Fruit fly (Drosophila melanogaster) whole organism, embryonic: ENCODE measurements around the gene Mgat4a.

Source experiments
- Asciz ChIP-seq: fragments of 200-800 bp; sonication (Bioruptor generic); optimal IDR thresholded peaks from 2 replicates; lab custom pipeline; 2017; ENCODE audit warnings: missing biosample characterization, mild to moderate bottlenecking, missing genetic modification characterization, missing genetic modification reagents
- Atf6 ChIP-seq: fragments of 200-800 bp; sonication (Bioruptor generic); IDR thresholded peaks from 2 replicates; pipeline ENCODE4 v1.3.6; 2022; ENCODE audit warnings: missing biosample characterization, missing genetic modification characterization
- Blimp-1 ChIP-seq: fragments of 200-800 bp; sonication (Bioruptor generic); optimal IDR thresholded peaks from 3 replicates; lab custom pipeline; 2018; ENCODE audit warnings: missing biosample characterization, missing genetic modification characterization, mild to moderate bottlenecking, moderate library complexity, missing genetic modification reagents
- CG10147 ChIP-seq: fragments of 200-800 bp; sonication (Bioruptor generic); optimal IDR thresholded peaks from 2 replicates; lab custom pipeline; 2019; ENCODE audit warnings: missing biosample characterization, mild to moderate bottlenecking, missing genetic modification characterization, moderate library complexity
- CG12155 ChIP-seq: fragments of 200-800 bp; sonication (Bioruptor generic); optimal IDR thresholded peaks from 3 replicates; lab custom pipeline; 2016; ENCODE audit warnings: missing biosample characterization, missing genetic modification characterization
- CG12744 ChIP-seq: fragments of 200-800 bp; sonication (Bioruptor generic); optimal IDR thresholded peaks from 2 replicates; lab custom pipeline; 2016; ENCODE audit warnings: missing biosample characterization, missing genetic modification characterization
- CG12942 ChIP-seq: fragments of 200-800 bp; sonication (Bioruptor generic); optimal IDR thresholded peaks from 3 replicates; lab custom pipeline; 2016; ENCODE audit warnings: missing biosample characterization, missing genetic modification characterization
- CG14710 ChIP-seq: fragments of 200-800 bp; sonication (Bioruptor generic); optimal IDR thresholded peaks from 3 replicates; lab custom pipeline; 2019; ENCODE audit warnings: missing biosample characterization, mild to moderate bottlenecking, missing genetic modification characterization, moderate library complexity
- CG14860 ChIP-seq: fragments of 200-800 bp; sonication (Bioruptor generic); IDR thresholded peaks from 3 replicates; pipeline ENCODE4 v1.3.6; 2022; ENCODE audit warnings: missing biosample characterization, missing genetic modification characterization; ENCODE audit not compliant: partially characterized antibody
- CG1529 ChIP-seq: fragments of 200-800 bp; sonication (Bioruptor generic); optimal IDR thresholded peaks from 3 replicates; lab custom pipeline; 2018; ENCODE audit warnings: missing biosample characterization, missing genetic modification characterization
- CG15601 ChIP-seq: fragments of 200-800 bp; sonication (Bioruptor generic); optimal IDR thresholded peaks from 3 replicates; lab custom pipeline; 2019; ENCODE audit warnings: missing biosample characterization, mild to moderate bottlenecking, missing genetic modification characterization, moderate library complexity
- CG17328 ChIP-seq: fragments of 200-800 bp; sonication (Bioruptor generic); IDR thresholded peaks from 2 replicates; pipeline ENCODE4 v1.3.6; 2022; ENCODE audit warnings: missing biosample characterization, missing genetic modification characterization
- CG1792 ChIP-seq: fragments of 200-800 bp; sonication (Bioruptor generic); optimal IDR thresholded peaks from 2 replicates; lab custom pipeline; 2016; ENCODE audit warnings: missing biosample characterization, missing genetic modification characterization
- CG18476 ChIP-seq: fragments of 200-800 bp; sonication (Bioruptor generic); optimal IDR thresholded peaks from 2 replicates; lab custom pipeline; 2016; ENCODE audit warnings: missing biosample characterization, mild to moderate bottlenecking, missing genetic modification characterization
- CG2199 ChIP-seq: fragments of 200-800 bp; sonication (Bioruptor generic); IDR thresholded peaks from 3 replicates; pipeline ENCODE4 v1.3.6; 2022; ENCODE audit warnings: missing biosample characterization, missing genetic modification characterization
- CG3281 ChIP-seq: fragments of 200-800 bp; sonication (Bioruptor generic); optimal IDR thresholded peaks from 3 replicates; lab custom pipeline; 2017; ENCODE audit warnings: missing biosample characterization, mild to moderate bottlenecking, missing genetic modification characterization
- CG34422 ChIP-seq: fragments of 200-800 bp; sonication (Bioruptor generic); IDR thresholded peaks from 3 replicates; pipeline ENCODE4 v1.3.6; 2022; ENCODE audit warnings: missing biosample characterization, missing genetic modification characterization
- CG4360 ChIP-seq: fragments of 200-800 bp; sonication (Bioruptor generic); IDR thresholded peaks from 2 replicates; pipeline ENCODE4 v1.3.6; 2022; ENCODE audit warnings: missing biosample characterization, missing genetic modification characterization
- CG4707 ChIP-seq: fragments of 200-800 bp; sonication (Bioruptor generic); optimal IDR thresholded peaks from 2 replicates; lab custom pipeline; 2018; ENCODE audit warnings: missing biosample characterization, mild to moderate bottlenecking, missing genetic modification characterization, moderate library complexity
- CG4730 ChIP-seq: fragments of 200-800 bp; sonication (Bioruptor generic); IDR thresholded peaks from 2 replicates; pipeline ENCODE4 v1.3.6; 2022; ENCODE audit warnings: missing biosample characterization, missing genetic modification characterization
- CG6272 ChIP-seq: fragments of 200-800 bp; sonication (Bioruptor generic); IDR thresholded peaks from 2 replicates; pipeline ENCODE4 v1.3.6; 2022; ENCODE audit warnings: missing biosample characterization, missing genetic modification characterization
- Dfd ChIP-seq, 2 experiments: fragments of >200 bp; optimal IDR thresholded peaks; 2 replicates each; lab custom pipeline; 2017; ENCODE audit warnings: missing biosample characterization in 2 of 2, missing genetic modification characterization in 2 of 2
- HLH54F ChIP-seq: fragments of 200-800 bp; sonication (Bioruptor generic); optimal IDR thresholded peaks from 3 replicates; lab custom pipeline; 2016; ENCODE audit warnings: missing biosample characterization, missing genetic modification characterization
- Hr78 ChIP-seq, 2 experiments: fragments of 200-800 bp in 1 of 2; fragments of >200 bp in 1 of 2; sonication (Bioruptor generic) in 1 of 2; optimal IDR thresholded peaks; 2 replicates each; lab custom pipeline; 2017 to 2019; ENCODE audit warnings: missing biosample characterization in 2 of 2, missing genetic modification characterization in 2 of 2, mild to moderate bottlenecking in 1 of 2, moderate library complexity in 1 of 2
- Mad ChIP-seq: fragments of 200-800 bp; sonication (Bioruptor generic); optimal IDR thresholded peaks from 2 replicates; lab custom pipeline; 2016; ENCODE audit warnings: missing biosample characterization, missing genetic modification characterization
- Mes4 ChIP-seq: fragments of 200-800 bp; sonication (Bioruptor generic); optimal IDR thresholded peaks from 2 replicates; lab custom pipeline; 2016; ENCODE audit warnings: missing biosample characterization, missing genetic modification characterization
- Nf-YB ChIP-seq: fragments of 200-800 bp; sonication (Bioruptor generic); optimal IDR thresholded peaks from 3 replicates; lab custom pipeline; 2019; ENCODE audit warnings: missing biosample characterization, mild to moderate bottlenecking, missing genetic modification characterization, moderate library complexity
- Nf-YC ChIP-seq: fragments of 200-800 bp; optimal IDR thresholded peaks from 3 replicates; lab custom pipeline; 2019; ENCODE audit warnings: missing biosample characterization, mild to moderate bottlenecking, missing genetic modification characterization, moderate library complexity
- Oaz ChIP-seq: fragments of 200-800 bp; sonication (Bioruptor generic); IDR thresholded peaks from 2 replicates; pipeline ENCODE4 v1.3.6; 2022; ENCODE audit warnings: missing biosample characterization, missing genetic modification characterization
- Stat92E ChIP-seq, 3 experiments: fragments of >200 bp in 2 of 3; fragments of 200-800 bp in 1 of 3; sonication (Bioruptor generic) in 1 of 3; optimal IDR thresholded peaks; 2 replicates each; lab custom pipeline; 2017 to 2019; ENCODE audit warnings: missing biosample characterization in 3 of 3, missing genetic modification characterization in 3 of 3, mild to moderate bottlenecking in 1 of 3, moderate library complexity in 1 of 3
- bab2 ChIP-seq: fragments of 200-800 bp; sonication (Bioruptor generic); optimal IDR thresholded peaks from 2 replicates; lab custom pipeline; 2016; ENCODE audit warnings: missing biosample characterization, missing genetic modification characterization
- chm ChIP-seq: fragments of 200-800 bp; sonication (Bioruptor generic); IDR thresholded peaks from 2 replicates; pipeline ENCODE4 v1.3.6; 2022; ENCODE audit warnings: missing biosample characterization, missing genetic modification characterization
- da ChIP-seq: fragments of 200-800 bp; sonication (Bioruptor generic); optimal IDR thresholded peaks from 2 replicates; lab custom pipeline; 2016; ENCODE audit warnings: missing biosample characterization, missing genetic modification characterization
- dati ChIP-seq: fragments of 200-800 bp; sonication (Bioruptor generic); IDR thresholded peaks from 2 replicates; pipeline ENCODE4 v1.3.6; 2022; ENCODE audit warnings: missing biosample characterization, missing genetic modification characterization
- disco-r ChIP-seq: fragments of 200-800 bp; sonication (Bioruptor generic); optimal IDR thresholded peaks from 2 replicates; lab custom pipeline; 2016; ENCODE audit warnings: missing biosample characterization, missing genetic modification characterization
- fd102C ChIP-seq: fragments of 200-800 bp; sonication (Bioruptor generic); optimal IDR thresholded peaks from 2 replicates; lab custom pipeline; 2018; ENCODE audit warnings: missing biosample characterization, mild to moderate bottlenecking, missing genetic modification characterization, moderate library complexity
- gsb-n ChIP-seq: fragments of 200-800 bp; sonication (Bioruptor generic); optimal IDR thresholded peaks from 3 replicates; lab custom pipeline; 2018; ENCODE audit warnings: missing biosample characterization, mild to moderate bottlenecking, missing genetic modification characterization
- h ChIP-seq: fragments of >200 bp; optimal IDR thresholded peaks from 2 replicates; lab custom pipeline; 2017
- hb ChIP-seq: fragments of 200-800 bp; sonication (Bioruptor generic); IDR thresholded peaks from 3 replicates; pipeline ENCODE4 v1.3.6; 2022; ENCODE audit warnings: missing biosample characterization, missing genetic modification characterization; ENCODE audit not compliant: partially characterized antibody
- kah ChIP-seq: fragments of 200-800 bp; sonication (Bioruptor generic); optimal IDR thresholded peaks from 2 replicates; lab custom pipeline; 2018; ENCODE audit warnings: missing biosample characterization, mild to moderate bottlenecking, missing genetic modification characterization
- ken ChIP-seq: fragments of 200-800 bp; sonication (Bioruptor generic); IDR thresholded peaks from 3 replicates; pipeline ENCODE4 v1.3.6; 2022; ENCODE audit warnings: missing biosample characterization, missing genetic modification characterization
- knrl ChIP-seq: fragments of 200-800 bp; sonication (Bioruptor generic); IDR thresholded peaks from 3 replicates; pipeline ENCODE4 v1.3.6; 2022; ENCODE audit warnings: missing biosample characterization, missing genetic modification characterization; ENCODE audit not compliant: partially characterized antibody
- lov ChIP-seq, 2 experiments: fragments of 200-800 bp in 1 of 2; fragments of >200 bp in 1 of 2; sonication (Bioruptor generic) in 1 of 2; IDR thresholded peaks in 1 of 2; optimal IDR thresholded peaks in 1 of 2; 2 replicates in 1 of 2; 3 replicates in 1 of 2; pipeline versions ENCODE4 v1.3.6 to Lab custom; 2017 to 2022; ENCODE audit warnings: missing biosample characterization in 1 of 2, missing genetic modification characterization in 1 of 2
- otp ChIP-seq: fragments of 200-800 bp; sonication (Bioruptor generic); IDR thresholded peaks from 3 replicates; pipeline ENCODE4, ENCODE4 v1.3.6; 2022; ENCODE audit warnings: missing biosample characterization, missing genetic modification characterization
- pho ChIP-seq: fragments of 200-800 bp; sonication (Bioruptor generic); optimal IDR thresholded peaks from 2 replicates; lab custom pipeline; 2016; ENCODE audit warnings: missing biosample characterization, missing genetic modification characterization
- prd ChIP-seq, 3 experiments: fragments of >200 bp in 2 of 3; fragments of 200-800 bp in 1 of 3; sonication (Bioruptor generic) in 1 of 3; optimal IDR thresholded peaks in 2 of 3; IDR thresholded peaks in 1 of 3; 2 replicates in 2 of 3; 3 replicates in 1 of 3; pipeline versions ENCODE4 v1.3.6 to Lab custom; 2017 to 2022; ENCODE audit warnings: missing biosample characterization in 1 of 3, missing genetic modification characterization in 1 of 3
- salm ChIP-seq: fragments of 200-800 bp; sonication (Bioruptor generic); optimal IDR thresholded peaks from 2 replicates; lab custom pipeline; 2018; ENCODE audit warnings: missing biosample characterization, mild to moderate bottlenecking, missing genetic modification characterization
- shn ChIP-seq: fragments of 200-800 bp; sonication (Bioruptor generic); optimal IDR thresholded peaks from 3 replicates; lab custom pipeline; 2016; ENCODE audit warnings: missing biosample characterization, missing genetic modification characterization
- sima ChIP-seq: fragments of 200-800 bp; sonication (Bioruptor generic); optimal IDR thresholded peaks from 2 replicates; lab custom pipeline; 2016; ENCODE audit warnings: missing biosample characterization, missing genetic modification characterization
- yki ChIP-seq: fragments of >200 bp; optimal IDR thresholded peaks from 3 replicates; lab custom pipeline; 2018

Gene Mgat4a

dm6 chr3L:14780187-14780586 lies 18.4 kb downstream of the Mgat4a start (continued):
- TF ChIP-seq disco-r (GFP tag; lab: Kevin White, UChicago) (no peak), knrl (no peak), CG10147 (no peak), bab2 (peak; percentile 31), pho (GFP tag; lab: Kevin White, UChicago) (no peak), CG6272 (GFP tag; lab: Robert Waterston, UW) (no peak), salm (no peak), CG34422 (no peak), Atf6 (GFP tag; lab: Robert Waterston, UW) (peak; percentile 44; the same call in 1 of the 2 replicates), CG12942 (GFP tag; lab: Kevin White, UChicago) (peak; percentile 18), CG12155 (no peak), Hr78 (GFP tag; optimal IDR thresholded peaks at IDR 0.05; lab: Kevin White, UChicago) (no peak), chm (GFP tag; lab: Robert Waterston, UW) (peak; percentile 45; the same call in 1 of the 2 replicates), Nf-YC (tag; lab: Kevin White, UChicago) (no peak), Mad (GFP tag; lab: Kevin White, UChicago) (no peak), da (GFP tag; lab: Kevin White, UChicago) (no peak), prd (optimal IDR thresholded peaks at IDR 0.05; lab: Kevin White, UChicago) (no peak), prd (GFP tag; IDR thresholded peaks at IDR 0.05; lab: Robert Waterston, UW) (no peak), fd102C (GFP tag; lab: Kevin White, UChicago) (no peak), Blimp-1 (peak; percentile 20), CG18476 (GFP tag; lab: Kevin White, UChicago) (peak; percentile 45), CG15601 (tag; lab: Kevin White, UChicago) (peak; percentile 66), CG17328 (0 out of 2 replicates have a peak, but pooled peaks have one; percentile 21), gsb-n (tag; lab: Kevin White, UChicago) (peak; percentile 24), kah (peak; percentile 39), Oaz (GFP tag; lab: Robert Waterston, UW) (no peak), Asciz (GFP tag; lab: Kevin White, UChicago) (peak; percentile 29), CG1792 (GFP tag; lab: Kevin White, UChicago) (no peak), CG2199 (no peak), ken (no peak), CG4707 (GFP tag; lab: Kevin White, UChicago) (peak; percentile 42), Nf-YB (GFP tag; lab: Kevin White, UChicago) (no peak), CG14860 (no peak), CG14710 (tag; lab: Kevin White, UChicago) (peak; percentile 26), HLH54F (GFP tag; lab: Kevin White, UChicago) (no peak), CG4730 (no peak), Dfd (GFP tag; optimal IDR thresholded peaks at IDR 0.05; lab: Kevin White, UChicago) (no peak), yki (lab: Kevin White, UChicago) (no peak), CG3281 (GFP tag; lab: Kevin White, UChicago) (peak; percentile 5), lov (optimal IDR thresholded peaks at IDR 0.05; lab: Kevin White, UChicago) (no peak), lov (GFP tag; IDR thresholded peaks at IDR 0.05; lab: Robert Waterston, UW) (peak; percentile 79; the same call in 1 of the 3 replicates), sima (GFP tag; lab: Kevin White, UChicago) (peak; percentile 6), hb (GFP tag; lab: Robert Waterston, UW) (no peak), Mes4 (peak; percentile 21), Stat92E (GFP tag; optimal IDR thresholded peaks at IDR 0.05; lab: Kevin White, UChicago) (no peak), otp (GFP tag; lab: Robert Waterston, UW) (0 out of 3 replicates have a peak, but pooled peaks have one; percentile 12), CG1529 (GFP tag; lab: Kevin White, UChicago) (peak; percentile 17), shn (GFP tag; lab: Kevin White, UChicago) (no peak), CG4360 (peak; percentile 56; the same call in 1 of the 2 replicates), h (lab: Kevin White, UChicago) (no peak), dati (GFP tag; lab: Robert Waterston, UW) (no peak), CG12744 (GFP tag; lab: Kevin White, UChicago) (no peak)
